Worm (Caenorhabditis elegans): ENCODE results near the gene exc-9.

- TF ChIP-seq hlh-30 (tag; optimal IDR thresholded peaks at IDR 0.05; ENCODE audit: insufficient read depth) (peak; percentile 3), unc-55 (GFP tag; optimal IDR thresholded peaks at IDR 0.05) (no peak), dmd-4 (tag; optimal IDR thresholded peaks at IDR 0.05; ENCODE audit: borderline replicate concordance) (no peak), ama-1 (optimal IDR thresholded peaks at IDR 0.05) (no peak), pqm-1 (tag; optimal IDR thresholded peaks at IDR 0.05) (no peak), ceh-30 (tag; optimal IDR thresholded peaks at IDR 0.05) (no peak)
These were observed 16.8 kb downstream of the exc-9 start, which contains the start of the genes xpo-3 and C49H3.3 for ce11 chrIV:7923982-7924480.

All from whole organism, late embryonic.